Worm (Caenorhabditis elegans) whole organism, L2 larva: ENCODE measurements around the gene fzy-1.

Source experiments
- C34F6.9 ChIP-seq: fragments of 150-350 bp; optimal IDR thresholded peaks from 2 replicates; lab custom pipeline; 2014; ENCODE audit warnings: missing biosample characterization, missing genetic modification characterization
- F13H6.1 ChIP-seq: sonication (generic microtip); optimal IDR thresholded peaks from 2 replicates; lab custom pipeline; 2016; ENCODE audit warnings: missing genetic modification characterization, missing compliant biosample characterization
- R02D3.7 ChIP-seq: fragments of 150-350 bp; optimal IDR thresholded peaks from 2 replicates; lab custom pipeline; 2014; ENCODE audit warnings: missing biosample characterization, missing genetic modification characterization
- ZK546.5 ChIP-seq: sonication (generic microtip); optimal IDR thresholded peaks from 2 replicates; lab custom pipeline; 2017; ENCODE audit warnings: missing biosample characterization, missing genetic modification characterization
- alr-1 ChIP-seq: fragments of 150-350 bp; optimal IDR thresholded peaks from 2 replicates; lab custom pipeline; 2014; ENCODE audit warnings: missing biosample characterization, missing genetic modification characterization
- aly-2 ChIP-seq: fragments of 150-350 bp; optimal IDR thresholded peaks from 2 replicates; lab custom pipeline; 2014; ENCODE audit warnings: missing biosample characterization, missing genetic modification characterization
- ama-1 ChIP-seq: fragments of 150-350 bp; optimal IDR thresholded peaks from 2 replicates; lab custom pipeline; 2018; ENCODE audit warnings: inconsistent platforms
- blmp-1 ChIP-seq: sonication (generic microtip); optimal IDR thresholded peaks from 2 replicates; lab custom pipeline; 2017; ENCODE audit warnings: missing genetic modification characterization, mild to moderate bottlenecking, missing compliant biosample characterization, antibody characterized with exemption, moderate library complexity; ENCODE audit not compliant: insufficient read depth
- ceh-16 ChIP-seq: fragments of 150-350 bp; optimal IDR thresholded peaks from 2 replicates; lab custom pipeline; 2014; ENCODE audit warnings: missing biosample characterization, missing genetic modification characterization
- ceh-82 ChIP-seq: fragments of 150-350 bp; optimal IDR thresholded peaks from 2 replicates; lab custom pipeline; 2014; ENCODE audit warnings: missing biosample characterization, missing genetic modification characterization
- crh-2 ChIP-seq: sonication (generic microtip); optimal IDR thresholded peaks from 2 replicates; lab custom pipeline; 2017; ENCODE audit warnings: missing biosample characterization, missing genetic modification characterization
- dmd-4 ChIP-seq: sonication (generic microtip); optimal IDR thresholded peaks from 2 replicates; lab custom pipeline; 2017; ENCODE audit warnings: missing biosample characterization, missing genetic modification characterization
- egl-27 ChIP-seq: sonication (generic microtip); optimal IDR thresholded peaks from 3 replicates; lab custom pipeline; 2017; ENCODE audit warnings: missing biosample characterization, missing genetic modification reagents, missing genetic modification characterization
- elt-1 ChIP-seq: fragments of 150-350 bp; optimal IDR thresholded peaks from 2 replicates; lab custom pipeline; 2014; ENCODE audit warnings: missing biosample characterization, missing genetic modification characterization
- elt-3 ChIP-seq: sonication (generic microtip); optimal IDR thresholded peaks from 2 replicates; lab custom pipeline; 2017; ENCODE audit warnings: missing biosample characterization, missing genetic modification characterization
- fos-1 ChIP-seq: fragments of 150-350 bp; optimal IDR thresholded peaks from 2 replicates; lab custom pipeline; 2014; ENCODE audit warnings: missing biosample characterization, missing genetic modification characterization
- gmeb-1 ChIP-seq: fragments of 150-350 bp; optimal IDR thresholded peaks from 2 replicates; lab custom pipeline; 2014; ENCODE audit warnings: missing biosample characterization, missing genetic modification characterization
- lin-11 ChIP-seq: fragments of 150-350 bp; sonication (generic microtip); optimal IDR thresholded peaks from 2 replicates; lab custom pipeline; 2014; ENCODE audit warnings: missing biosample characterization, missing genetic modification characterization, inconsistent platforms, mixed read lengths
- lin-13 ChIP-seq: fragments of 150-350 bp; optimal IDR thresholded peaks from 2 replicates; lab custom pipeline; 2014; ENCODE audit warnings: missing biosample characterization, missing genetic modification reagents, missing genetic modification characterization
- lin-39 ChIP-seq: fragments of 150-350 bp; optimal IDR thresholded peaks from 2 replicates; lab custom pipeline; 2014; ENCODE audit warnings: missing biosample characterization, missing genetic modification reagents, missing genetic modification characterization
- lsy-2 ChIP-seq, 2 experiments: fragments of 150-350 bp in 1 of 2; sonication (generic microtip) in 1 of 2; optimal IDR thresholded peaks; 2 replicates each; lab custom pipeline; 2014 to 2017; ENCODE audit warnings: missing biosample characterization in 2 of 2, missing genetic modification characterization in 2 of 2
- mbf-1 ChIP-seq: sonication (generic microtip); optimal IDR thresholded peaks from 2 replicates; lab custom pipeline; 2017; ENCODE audit warnings: missing biosample characterization, missing genetic modification characterization
- mdl-1 ChIP-seq, 2 experiments: fragments of 150-350 bp in 1 of 2; sonication (generic microtip) in 1 of 2; optimal IDR thresholded peaks; 2 replicates each; lab custom pipeline; 2017; ENCODE audit warnings: missing biosample characterization in 2 of 2, missing genetic modification characterization in 2 of 2
- nhr-10 ChIP-seq: sonication (generic microtip); optimal IDR thresholded peaks from 2 replicates; lab custom pipeline; 2017; ENCODE audit warnings: missing biosample characterization, missing genetic modification characterization
- nhr-11 ChIP-seq: fragments of 150-350 bp; optimal IDR thresholded peaks from 2 replicates; lab custom pipeline; 2014; ENCODE audit warnings: missing biosample characterization, missing genetic modification characterization
- nhr-129 ChIP-seq: fragments of 150-350 bp; optimal IDR thresholded peaks from 2 replicates; lab custom pipeline; 2014; ENCODE audit warnings: missing biosample characterization, missing genetic modification characterization
- nhr-21 ChIP-seq: fragments of 150-350 bp; optimal IDR thresholded peaks from 2 replicates; lab custom pipeline; 2014; ENCODE audit warnings: missing biosample characterization, missing genetic modification characterization
- nhr-237 ChIP-seq: fragments of 150-350 bp; optimal IDR thresholded peaks from 2 replicates; lab custom pipeline; 2014; ENCODE audit warnings: missing biosample characterization, missing genetic modification characterization
- nhr-25 ChIP-seq: fragments of 150-350 bp; sonication (generic microtip); optimal IDR thresholded peaks from 3 replicates; lab custom pipeline; 2014; ENCODE audit warnings: missing biosample characterization, missing genetic modification characterization
- nhr-6 ChIP-seq: fragments of 150-350 bp; optimal IDR thresholded peaks from 2 replicates; lab custom pipeline; 2014; ENCODE audit warnings: missing biosample characterization, missing genetic modification characterization
- peb-1 ChIP-seq: fragments of 150-350 bp; optimal IDR thresholded peaks from 2 replicates; lab custom pipeline; 2014; ENCODE audit warnings: missing biosample characterization, missing genetic modification characterization
- sem-4 ChIP-seq: fragments of 150-350 bp; optimal IDR thresholded peaks from 2 replicates; lab custom pipeline; 2014; ENCODE audit warnings: missing biosample characterization, missing genetic modification reagents, missing genetic modification characterization
- skn-1 ChIP-seq: sonication (generic microtip); optimal IDR thresholded peaks from 2 replicates; lab custom pipeline; 2017; ENCODE audit warnings: missing biosample characterization, missing genetic modification characterization
- sma-3 ChIP-seq: sonication (generic microtip); optimal IDR thresholded peaks from 2 replicates; lab custom pipeline; 2016; ENCODE audit warnings: missing genetic modification reagents, missing genetic modification characterization, missing compliant biosample characterization
- sma-9 ChIP-seq, 2 experiments: fragments of 150-350 bp in 1 of 2; sonication (generic microtip) in 1 of 2; optimal IDR thresholded peaks; 2 replicates each; lab custom pipeline; 2014 to 2016; ENCODE audit warnings: missing genetic modification characterization in 2 of 2, mild to moderate bottlenecking in 1 of 2, missing biosample characterization in 1 of 2, missing compliant biosample characterization in 1 of 2, missing genetic modification reagents in 1 of 2, moderate library complexity in 1 of 2
- snpc-4 ChIP-seq: fragments of 150-350 bp; optimal IDR thresholded peaks from 2 replicates; lab custom pipeline; 2014; ENCODE audit warnings: missing biosample characterization, missing genetic modification characterization
- unc-39 ChIP-seq: fragments of 150-350 bp; optimal IDR thresholded peaks from 2 replicates; lab custom pipeline; 2014; ENCODE audit warnings: missing biosample characterization, missing genetic modification characterization
- unc-55 ChIP-seq: fragments of 150-350 bp; sonication (generic microtip); optimal IDR thresholded peaks from 3 replicates; lab custom pipeline; 2014; ENCODE audit warnings: missing biosample characterization, missing genetic modification reagents, missing genetic modification characterization
- zag-1 ChIP-seq: fragments of 150-350 bp; optimal IDR thresholded peaks from 2 replicates; lab custom pipeline; 2014; ENCODE audit warnings: missing biosample characterization, missing genetic modification characterization
- ztf-1 ChIP-seq: fragments of 200-800 bp; sonication (Bioruptor generic); conservative IDR thresholded peaks from 2 replicates; pipeline ENCODE4 v1.3.6; 2022; ENCODE audit warnings: missing genetic modification characterization, missing compliant biosample characterization
- ztf-11 ChIP-seq: sonication (generic microtip); optimal IDR thresholded peaks from 2 replicates; lab custom pipeline; 2017; ENCODE audit warnings: missing biosample characterization, missing genetic modification characterization
- ztf-4 ChIP-seq: fragments of 150-350 bp; optimal IDR thresholded peaks from 2 replicates; lab custom pipeline; 2014; ENCODE audit warnings: missing biosample characterization, missing genetic modification characterization

Gene fzy-1

ce11 chrII:5459534-5459933 is 41.0 kb upstream of the fzy-1 start:
- TF ChIP-seq sma-3 = peak; percentile 68
- peak; percentile 60 for TF ChIP-seq blmp-1
- peak; percentile 9 for TF ChIP-seq sma-9 (GFP tag; optimal IDR thresholded peaks at IDR 0.05; lab: Kevin White, UChicago)
- TF ChIP-seq sma-9 (tag; optimal IDR thresholded peaks at IDR 0.05; lab: Kevin White, UChicago) = no peak
- TF ChIP-seq unc-55 (GFP tag; lab: Kevin White, UChicago) = no peak
- peak; percentile 43 for TF ChIP-seq fos-1 (tag; lab: Kevin White, UChicago)

- peak; percentile 46 for TF ChIP-seq F13H6.1 (tag; lab: Kevin White, UChicago)
- peak; percentile 44 for TF ChIP-seq fos-1 (tag; lab: Kevin White, UChicago)
- no peak for TF ChIP-seq nhr-25 (tag; lab: Kevin White, UChicago)
- TF ChIP-seq peb-1 = no peak
- no peak for TF ChIP-seq nhr-6 (tag; lab: Kevin White, UChicago)
- TF ChIP-seq, all 48 proteins: peak for 2
Measured at ce11 chrII:5460911-5461310, 39.7 kb upstream of the fzy-1 start.

- TF ChIP-seq C34F6.9 (peak; percentile 23), dmd-4 (tag; lab: Kevin White, UChicago) (no peak), ztf-11 (tag; lab: Kevin White, UChicago) (no peak), ama-1 (lab: Kevin White, UChicago) (no peak), lsy-2 (tag; optimal IDR thresholded peaks at IDR 0.05; lab: Kevin White, UChicago) (peak in 1 of 2 experiments; percentile 46), nhr-129 (tag; lab: Kevin White, UChicago) (peak; percentile 43), egl-27 (tag; lab: Kevin White, UChicago) (no peak), nhr-21 (tag; lab: Kevin White, UChicago) (no peak), ZK546.5 (tag; lab: Kevin White, UChicago) (no peak), crh-2 (tag; lab: Kevin White, UChicago) (no peak), ceh-82 (no peak), peb-1 (no peak), gmeb-1 (no peak), blmp-1 (no peak), mbf-1 (tag; lab: Kevin White, UChicago) (no peak), ceh-16 (tag; lab: Kevin White, UChicago) (no peak), unc-55 (GFP tag; lab: Kevin White, UChicago) (peak; percentile 41), nhr-237 (tag; lab: Kevin White, UChicago) (no peak), fos-1 (tag; lab: Kevin White, UChicago) (no peak), aly-2 (tag; lab: Kevin White, UChicago) (no peak), sma-3 (no peak), elt-1 (no peak), R02D3.7 (tag; lab: Kevin White, UChicago) (no peak), mdl-1 (tag; optimal IDR thresholded peaks at IDR 0.05; lab: Kevin White, UChicago) (no peak), nhr-10 (tag; lab: Kevin White, UChicago) (no peak), unc-39 (tag; lab: Kevin White, UChicago) (no peak), ztf-1 (GFP tag; lab: Robert Waterston, UW) (no peak), nhr-6 (tag; lab: Kevin White, UChicago) (no peak), snpc-4 (tag; lab: Kevin White, UChicago) (no peak), zag-1 (tag; lab: Kevin White, UChicago) (peak; percentile 32), sma-9 (GFP tag; optimal IDR thresholded peaks at IDR 0.05; lab: Kevin White, UChicago) (no peak), sma-9 (tag; optimal IDR thresholded peaks at IDR 0.05; lab: Kevin White, UChicago) (no peak), alr-1 (tag; lab: Kevin White, UChicago) (no peak), sem-4 (tag; lab: Kevin White, UChicago) (peak; percentile 49), F13H6.1 (tag; lab: Kevin White, UChicago) (peak; percentile 44), lin-11 (tag; lab: Kevin White, UChicago) (no peak), lin-13 (GFP tag; lab: Kevin White, UChicago) (no peak), elt-3 (tag; lab: Kevin White, UChicago) (no peak), lin-39 (no peak), nhr-11 (tag; lab: Kevin White, UChicago) (no peak), nhr-25 (tag; lab: Kevin White, UChicago) (no peak), ztf-4 (tag; lab: Kevin White, UChicago) (no peak), skn-1 (tag; lab: Kevin White, UChicago) (no peak)
- TF ChIP-seq, all 48 proteins: peak for 7
Measured at ce11 chrII:5463692-5464300, 36.8 kb upstream of the fzy-1 start.
